Fruit fly (Drosophila melanogaster) whole organism, embryonic: ENCODE data around the gene CG33543.

Experiments
- Adf1 ChIP-seq: fragments of 200-800 bp; sonication (Bioruptor generic); IDR thresholded peaks from 2 replicates; pipeline ENCODE4 v1.3.6; 2022; ENCODE audit warnings: missing biosample characterization, missing genetic modification characterization
- CG1024 ChIP-seq: fragments of 200-800 bp; sonication (Bioruptor generic); IDR thresholded peaks from 2 replicates; pipeline ENCODE4 v1.3.6; 2022; ENCODE audit warnings: missing biosample characterization, missing genetic modification characterization
- CG11093 ChIP-seq: fragments of 200-800 bp; sonication (Bioruptor generic); IDR thresholded peaks from 3 replicates; pipeline ENCODE4 v1.3.6; 2022; ENCODE audit warnings: missing biosample characterization, missing genetic modification characterization
- CG11696 ChIP-seq: fragments of 200-800 bp; sonication (Bioruptor generic); IDR thresholded peaks from 2 replicates; pipeline ENCODE4 v1.3.6; 2022; ENCODE audit warnings: missing biosample characterization, missing genetic modification characterization
- CG13894 ChIP-seq: fragments of 200-800 bp; sonication (Bioruptor generic); optimal IDR thresholded peaks from 3 replicates; lab custom pipeline; 2018; ENCODE audit warnings: missing biosample characterization, mild to moderate bottlenecking, missing genetic modification characterization, moderate library complexity
- CG14050 ChIP-seq: fragments of 200-800 bp; sonication (Bioruptor generic); IDR thresholded peaks from 3 replicates; pipeline ENCODE4 v1.3.6; 2022; ENCODE audit warnings: missing biosample characterization, missing genetic modification characterization
- CG30403 ChIP-seq: fragments of 200-800 bp; sonication (Bioruptor generic); optimal IDR thresholded peaks from 3 replicates; lab custom pipeline; 2016; ENCODE audit warnings: missing biosample characterization, missing genetic modification characterization
- CG31224 ChIP-seq: fragments of 200-800 bp; sonication (Bioruptor generic); IDR thresholded peaks from 2 replicates; pipeline ENCODE4 v1.3.6; 2022; ENCODE audit warnings: missing biosample characterization, missing genetic modification characterization
- CG32532 ChIP-seq: fragments of 200-800 bp; sonication (Bioruptor generic); IDR thresholded peaks from 2 replicates; pipeline ENCODE4 v1.3.6; 2022; ENCODE audit warnings: missing biosample characterization, missing genetic modification characterization
- CG33557 ChIP-seq: fragments of 200-800 bp; sonication (Bioruptor generic); optimal IDR thresholded peaks from 2 replicates; lab custom pipeline; 2019; ENCODE audit warnings: missing biosample characterization, mild to moderate bottlenecking, missing genetic modification characterization, moderate library complexity
- CG4404 ChIP-seq: fragments of 200-800 bp; sonication (Bioruptor generic); IDR thresholded peaks from 2 replicates; pipeline ENCODE4 v1.3.6; 2022; ENCODE audit warnings: missing biosample characterization, missing genetic modification characterization
- CG5180 ChIP-seq: fragments of 200-800 bp; sonication (Bioruptor generic); optimal IDR thresholded peaks from 3 replicates; lab custom pipeline; 2017; ENCODE audit warnings: missing biosample characterization, missing genetic modification characterization, mild to moderate bottlenecking, moderate library complexity, missing genetic modification reagents
- CG6791 ChIP-seq: fragments of 200-800 bp; sonication (Bioruptor generic); IDR thresholded peaks from 3 replicates; pipeline ENCODE4 v1.3.6; 2022; ENCODE audit warnings: missing biosample characterization, missing genetic modification characterization; ENCODE audit not compliant: partially characterized antibody
- CG7928 ChIP-seq: fragments of 200-800 bp; sonication (Bioruptor generic); optimal IDR thresholded peaks from 2 replicates; lab custom pipeline; 2017; ENCODE audit warnings: missing biosample characterization, mild to moderate bottlenecking, missing genetic modification characterization
- CG7963 ChIP-seq: fragments of 200-800 bp; sonication (Bioruptor generic); IDR thresholded peaks from 3 replicates; pipeline ENCODE4 v1.3.6; 2022; ENCODE audit warnings: missing biosample characterization, missing genetic modification characterization; ENCODE audit not compliant: partially characterized antibody
- CG8359 ChIP-seq: fragments of 200-800 bp; sonication (Bioruptor generic); optimal IDR thresholded peaks from 2 replicates; lab custom pipeline; 2017; ENCODE audit warnings: missing biosample characterization, mild to moderate bottlenecking, missing genetic modification characterization, borderline replicate concordance
- CG9817 ChIP-seq: fragments of 200-800 bp; sonication (Bioruptor generic); optimal IDR thresholded peaks from 2 replicates; lab custom pipeline; 2018; ENCODE audit warnings: missing biosample characterization, mild to moderate bottlenecking, missing genetic modification characterization, moderate library complexity
- Dll ChIP-seq: fragments of 200-800 bp; sonication (Bioruptor generic); IDR thresholded peaks from 4 replicates; pipeline ENCODE4 v1.3.6; 2022; ENCODE audit warnings: missing biosample characterization, missing genetic modification characterization; ENCODE audit not compliant: partially characterized antibody
- HLHmδ ChIP-seq: fragments of 200-800 bp; sonication (Bioruptor generic); optimal IDR thresholded peaks from 2 replicates; lab custom pipeline; 2018; ENCODE audit warnings: missing biosample characterization, mild to moderate bottlenecking, missing genetic modification characterization, moderate library complexity
- Jarid2 ChIP-seq: fragments of 200-800 bp; sonication (Bioruptor generic); optimal IDR thresholded peaks from 3 replicates; lab custom pipeline; 2017; ENCODE audit warnings: mild to moderate bottlenecking, missing biosample characterization, missing genetic modification reagents, missing genetic modification characterization
- Lhr ChIP-seq: fragments of 200-800 bp; sonication (Bioruptor generic); optimal IDR thresholded peaks from 3 replicates; lab custom pipeline; 2017; ENCODE audit warnings: mild to moderate bottlenecking, missing biosample characterization, missing genetic modification reagents, missing genetic modification characterization
- Lim3 ChIP-seq: fragments of 200-800 bp; sonication (Bioruptor generic); IDR thresholded peaks from 2 replicates; pipeline ENCODE4 v1.3.6; 2022; ENCODE audit warnings: missing biosample characterization, missing genetic modification characterization
- MBD-R2 ChIP-seq: fragments of 200-800 bp; sonication (Bioruptor generic); IDR thresholded peaks from 2 replicates; pipeline ENCODE4 v1.3.6; 2022; ENCODE audit warnings: missing biosample characterization, missing genetic modification characterization
- Oli ChIP-seq: fragments of 200-800 bp; sonication (Bioruptor generic); optimal IDR thresholded peaks from 2 replicates; lab custom pipeline; 2018; ENCODE audit warnings: missing biosample characterization, mild to moderate bottlenecking, missing genetic modification characterization, moderate library complexity
- Ptx1 ChIP-seq: fragments of 200-800 bp; sonication (Bioruptor generic); IDR thresholded peaks from 2 replicates; pipeline ENCODE4 v1.3.6; 2022; ENCODE audit warnings: missing biosample characterization, missing genetic modification characterization
- Sox102F ChIP-seq: fragments of 200-800 bp; sonication (Bioruptor generic); optimal IDR thresholded peaks from 2 replicates; lab custom pipeline; 2018; ENCODE audit warnings: missing biosample characterization, mild to moderate bottlenecking, missing genetic modification characterization, moderate library complexity
- Sry-δ ChIP-seq: fragments of 200-800 bp; sonication (Bioruptor generic); optimal IDR thresholded peaks from 2 replicates; lab custom pipeline; 2016; ENCODE audit warnings: missing biosample characterization, missing genetic modification characterization
- Ssrp ChIP-seq: fragments of 200-800 bp; sonication (Bioruptor generic); optimal IDR thresholded peaks from 2 replicates; lab custom pipeline; 2018; ENCODE audit warnings: missing biosample characterization, mild to moderate bottlenecking, missing genetic modification characterization, moderate library complexity
- Xbp1 ChIP-seq: fragments of 200-800 bp; sonication (Bioruptor generic); optimal IDR thresholded peaks from 3 replicates; lab custom pipeline; 2016; ENCODE audit warnings: missing biosample characterization, mild to moderate bottlenecking, missing genetic modification characterization
- corto ChIP-seq: fragments of 200-800 bp; sonication (Bioruptor generic); optimal IDR thresholded peaks from 2 replicates; lab custom pipeline; 2016; ENCODE audit warnings: missing biosample characterization, mild to moderate bottlenecking, missing genetic modification characterization, moderate library complexity
- fd96Cb ChIP-seq: fragments of 200-800 bp; sonication (Bioruptor generic); optimal IDR thresholded peaks from 2 replicates; lab custom pipeline; 2018; ENCODE audit warnings: missing biosample characterization, mild to moderate bottlenecking, missing genetic modification characterization, moderate library complexity
- gcm2 ChIP-seq: fragments of 200-800 bp; sonication (Bioruptor generic); optimal IDR thresholded peaks from 2 replicates; lab custom pipeline; 2016; ENCODE audit warnings: missing biosample characterization, missing genetic modification characterization
- gsb-n ChIP-seq: fragments of 200-800 bp; sonication (Bioruptor generic); optimal IDR thresholded peaks from 3 replicates; lab custom pipeline; 2018; ENCODE audit warnings: missing biosample characterization, mild to moderate bottlenecking, missing genetic modification characterization
- ind ChIP-seq: fragments of 200-800 bp; sonication (Bioruptor generic); optimal IDR thresholded peaks from 3 replicates; lab custom pipeline; 2016; ENCODE audit warnings: missing biosample characterization, missing genetic modification characterization
- jing ChIP-seq: fragments of 200-800 bp; sonication (Bioruptor generic); optimal IDR thresholded peaks from 2 replicates; lab custom pipeline; 2018; ENCODE audit warnings: missing biosample characterization, mild to moderate bottlenecking, missing genetic modification characterization
- kay ChIP-seq: fragments of 200-800 bp; sonication (Bioruptor generic); optimal IDR thresholded peaks from 2 replicates; lab custom pipeline; 2016; ENCODE audit warnings: missing biosample characterization, missing genetic modification characterization
- klu ChIP-seq: fragments of 200-800 bp; sonication (Bioruptor generic); IDR thresholded peaks from 2 replicates; pipeline ENCODE4 v1.3.6; 2022; ENCODE audit warnings: missing biosample characterization, missing genetic modification characterization
- knrl ChIP-seq: fragments of 200-800 bp; sonication (Bioruptor generic); IDR thresholded peaks from 3 replicates; pipeline ENCODE4 v1.3.6; 2022; ENCODE audit warnings: missing biosample characterization, missing genetic modification characterization; ENCODE audit not compliant: partially characterized antibody
- nau ChIP-seq: fragments of 200-800 bp; sonication (Bioruptor generic); optimal IDR thresholded peaks from 3 replicates; lab custom pipeline; 2017; ENCODE audit warnings: missing biosample characterization, mild to moderate bottlenecking, missing genetic modification characterization, missing genetic modification reagents
- org-1 ChIP-seq: fragments of 200-800 bp; sonication (Bioruptor generic); optimal IDR thresholded peaks from 2 replicates; lab custom pipeline; 2017; ENCODE audit warnings: missing biosample characterization, missing genetic modification characterization
- pnt ChIP-seq: fragments of 200-800 bp; sonication (Bioruptor generic); optimal IDR thresholded peaks from 3 replicates; lab custom pipeline; 2016; ENCODE audit warnings: missing biosample characterization, missing genetic modification characterization
- pros ChIP-seq: fragments of 200-800 bp; sonication (Bioruptor generic); optimal IDR thresholded peaks from 3 replicates; lab custom pipeline; 2019; ENCODE audit warnings: missing biosample characterization, mild to moderate bottlenecking, missing genetic modification characterization, moderate library complexity
- sd ChIP-seq: fragments of 200-800 bp; sonication (Bioruptor generic); optimal IDR thresholded peaks from 3 replicates; lab custom pipeline; 2018; ENCODE audit warnings: missing biosample characterization, mild to moderate bottlenecking, missing genetic modification characterization, moderate library complexity
- sens ChIP-seq: fragments of 200-800 bp; sonication (Bioruptor generic); peaks from one replicate; lab custom pipeline; 2016; ENCODE audit warnings: missing biosample characterization, missing genetic modification characterization
- shn ChIP-seq: fragments of 200-800 bp; sonication (Bioruptor generic); optimal IDR thresholded peaks from 3 replicates; lab custom pipeline; 2016; ENCODE audit warnings: missing biosample characterization, missing genetic modification characterization
- toy ChIP-seq: fragments of 200-800 bp; sonication (Bioruptor generic); IDR thresholded peaks from 2 replicates; pipeline ENCODE4 v1.3.6; 2022; ENCODE audit warnings: missing biosample characterization, missing genetic modification characterization
- tx ChIP-seq: fragments of 200-800 bp; sonication (Bioruptor generic); optimal IDR thresholded peaks from 2 replicates; lab custom pipeline; 2016; ENCODE audit warnings: missing biosample characterization, missing genetic modification characterization
- usp ChIP-seq: fragments of >200 bp; optimal IDR thresholded peaks from 2 replicates; lab custom pipeline; 2017; ENCODE audit warnings: missing biosample characterization, missing genetic modification characterization
- vfl ChIP-seq: fragments of 200-800 bp; sonication (Bioruptor generic); optimal IDR thresholded peaks from 2 replicates; lab custom pipeline; 2016; ENCODE audit warnings: missing biosample characterization, missing genetic modification characterization
- zen ChIP-seq: fragments of 200-800 bp; sonication (Bioruptor generic); optimal IDR thresholded peaks from 3 replicates; lab custom pipeline; 2018; ENCODE audit warnings: missing biosample characterization, mild to moderate bottlenecking, missing genetic modification characterization, moderate library complexity

Gene CG33543

DNA sequence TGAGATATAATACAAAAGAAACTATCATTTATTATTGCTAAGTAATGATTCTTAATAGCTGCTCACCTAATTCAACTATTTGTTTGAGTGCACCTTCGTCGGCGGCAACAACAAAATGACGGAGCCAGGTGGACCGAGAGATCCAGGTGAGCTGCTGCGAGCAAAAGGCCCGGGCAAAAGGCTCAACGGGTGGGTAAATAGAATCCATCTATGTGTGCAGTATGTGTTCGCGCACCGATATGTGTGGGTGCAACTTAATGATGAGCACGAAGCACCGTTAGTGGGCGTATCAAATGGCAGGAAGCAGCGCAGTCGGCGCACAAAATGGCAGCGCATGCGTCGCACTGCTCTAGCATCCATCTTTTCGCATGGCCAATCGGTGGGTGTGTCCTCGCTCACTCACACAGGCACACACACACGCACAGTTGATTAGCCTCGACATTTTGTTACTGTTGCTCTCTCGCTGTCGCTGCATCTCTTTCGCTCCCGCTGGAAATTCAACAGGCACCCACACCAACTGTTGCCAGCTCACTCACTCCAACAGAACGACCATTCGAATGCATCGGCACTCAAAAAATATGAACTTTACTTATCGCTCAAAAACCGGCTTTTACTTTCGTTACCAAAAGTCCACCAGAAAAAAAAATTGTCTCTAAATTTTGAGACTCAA, 33.5 kb downstream of the CG33543 start (continued):
- TF ChIP-seq CG5180 (GFP tag; lab: Kevin White, UChicago) (no peak), tx (GFP tag; lab: Kevin White, UChicago) (no peak), MBD-R2 (GFP tag; lab: Robert Waterston, UW) (peak; percentile 18; the same call in 1 of the 2 replicates), shn (GFP tag; lab: Kevin White, UChicago) (no peak), knrl (GFP tag; lab: Robert Waterston, UW) (peak; percentile 28; the same call in 1 of the 3 replicates), gsb-n (tag; lab: Kevin White, UChicago) (peak; percentile 73), Dll (GFP tag; lab: Robert Waterston, UW) (0 out of 4 replicates have a peak, but pooled peaks have one; percentile 30), CG7963 (no peak), Xbp1 (GFP tag; lab: Kevin White, UChicago) (no peak), sens (peak; percentile 65), CG32532 (peak; percentile 19; the same call in 1 of the 2 replicates), HLHmδ (GFP tag; lab: Kevin White, UChicago) (peak; percentile 1), fd96Cb (tag; lab: Kevin White, UChicago) (no peak), CG4404 (GFP tag; lab: Robert Waterston, UW) (no peak), ind (GFP tag; lab: Kevin White, UChicago) (no peak), pros (GFP tag; lab: Kevin White, UChicago) (no peak), CG6791 (GFP tag; lab: Robert Waterston, UW) (peak; percentile 64; the same call in 2 of the 3 replicates), gcm2 (GFP tag; lab: Kevin White, UChicago) (no peak), CG11696 (GFP tag; lab: Robert Waterston, UW) (no peak), CG33557 (no peak), CG8359 (GFP tag; lab: Kevin White, UChicago) (no peak), CG11093 (no peak), Oli (tag; lab: Kevin White, UChicago) (no peak), toy (GFP tag; lab: Robert Waterston, UW) (no peak), CG30403 (GFP tag; lab: Kevin White, UChicago) (no peak), CG13894 (tag; lab: Kevin White, UChicago) (no peak), CG1024 (GFP tag; lab: Robert Waterston, UW) (no peak), vfl (no peak), CG7928 (GFP tag; lab: Kevin White, UChicago) (no peak), usp (GFP tag; lab: Kevin White, UChicago) (no peak), Adf1 (GFP tag; lab: Robert Waterston, UW) (peak; percentile 95), kay (no peak), nau (GFP tag; lab: Kevin White, UChicago) (no peak), pnt (no peak), jing (no peak), CG31224 (GFP tag; lab: Robert Waterston, UW) (no peak), CG9817 (no peak), Lim3 (no peak), Lhr (no peak), Jarid2 (peak; percentile 35), zen (tag; lab: Kevin White, UChicago) (peak; percentile 66), CG14050 (no peak), Sox102F (no peak), sd (tag; lab: Kevin White, UChicago) (no peak), corto (GFP tag; lab: Kevin White, UChicago) (no peak), Ssrp (tag; lab: Kevin White, UChicago) (no peak), klu (no peak), Ptx1 (GFP tag; lab: Robert Waterston, UW) (no peak), Sry-δ (GFP tag; lab: Kevin White, UChicago) (no peak), org-1 (no peak)
